Fruit fly (Drosophila melanogaster) whole organism, wandering third instar larva: ENCODE data around the gene Osi24.

Experiments
- Abd-B ChIP-seq: fragments of >200 bp; optimal IDR thresholded peaks from 2 replicates; lab custom pipeline; 2017; ENCODE audit warnings: missing biosample characterization, missing genetic modification characterization
- CG9705 ChIP-seq: fragments of 200-800 bp; sonication (Bioruptor generic); optimal IDR thresholded peaks from 2 replicates; lab custom pipeline; 2018; ENCODE audit warnings: missing biosample characterization, mild to moderate bottlenecking, missing genetic modification characterization
- CrebA ChIP-seq: fragments of 200-800 bp; sonication (Bioruptor generic); optimal IDR thresholded peaks from 2 replicates; lab custom pipeline; 2016; ENCODE audit warnings: missing biosample characterization, mild to moderate bottlenecking, missing genetic modification characterization, borderline replicate concordance
- Dfd ChIP-seq: fragments of >200 bp; optimal IDR thresholded peaks from 2 replicates; lab custom pipeline; 2017; ENCODE audit warnings: missing biosample characterization, missing genetic modification characterization
- Dif ChIP-seq: fragments of 200-275, 200-300 bp; sonication (Bioruptor generic); optimal IDR thresholded peaks from 2 replicates; lab custom pipeline; 2018; ENCODE audit warnings: missing biosample characterization, missing genetic modification characterization; ENCODE audit not compliant: partially characterized antibody
- GATAd ChIP-seq: sonication (Bioruptor generic); optimal IDR thresholded peaks from 2 replicates; lab custom pipeline; 2016; ENCODE audit warnings: missing biosample characterization, missing genetic modification characterization
- Hnf4 ChIP-seq: fragments of 200-800 bp; sonication (Bioruptor generic); optimal IDR thresholded peaks from 2 replicates; lab custom pipeline; 2016; ENCODE audit warnings: missing biosample characterization, mild to moderate bottlenecking, missing genetic modification characterization
- Hr78 ChIP-seq: fragments of >200 bp; optimal IDR thresholded peaks from 2 replicates; lab custom pipeline; 2017; ENCODE audit warnings: missing biosample characterization, missing genetic modification characterization
- Hr83 ChIP-seq: fragments of 200-300 bp; sonication (Bioruptor generic); optimal IDR thresholded peaks from 2 replicates; lab custom pipeline; 2016; ENCODE audit warnings: missing biosample characterization, mild to moderate bottlenecking, missing genetic modification characterization, moderate library complexity; ENCODE audit not compliant: poor library complexity, severe bottlenecking
- Jra ChIP-seq: sonication (Bioruptor generic); optimal IDR thresholded peaks from 2 replicates; lab custom pipeline; 2016; ENCODE audit warnings: missing biosample characterization, missing genetic modification characterization
- Mio ChIP-seq: sonication (Bioruptor generic); optimal IDR thresholded peaks from 2 replicates; lab custom pipeline; 2016; ENCODE audit warnings: missing biosample characterization, missing genetic modification characterization
- Myc ChIP-seq: fragments of >200 bp; optimal IDR thresholded peaks from 2 replicates; lab custom pipeline; 2017
- Rel ChIP-seq, 2 experiments: fragments of 200-800 bp; sonication (Bioruptor generic) in 1 of 2; optimal IDR thresholded peaks; 2 replicates in 1 of 2; 3 replicates in 1 of 2; lab custom pipeline; 2016 to 2019; ENCODE audit warnings: mild to moderate bottlenecking in 2 of 2, missing biosample characterization in 2 of 2, missing genetic modification characterization in 2 of 2, moderate library complexity in 1 of 2
- Sp1 ChIP-seq: fragments of 200-800 bp; sonication (Bioruptor generic); optimal IDR thresholded peaks from 3 replicates; lab custom pipeline; 2019; ENCODE audit warnings: missing biosample characterization, mild to moderate bottlenecking, missing genetic modification characterization, moderate library complexity
- Vsx2 ChIP-seq: fragments of 200-300, 225-300 bp; sonication (Bioruptor generic); optimal IDR thresholded peaks from 2 replicates; lab custom pipeline; 2018; ENCODE audit warnings: missing biosample characterization, missing genetic modification characterization; ENCODE audit not compliant: partially characterized antibody
- brk ChIP-seq: fragments of 200-800 bp; sonication (Bioruptor generic); optimal IDR thresholded peaks from 2 replicates; lab custom pipeline; 2016; ENCODE audit warnings: missing biosample characterization, mild to moderate bottlenecking, missing genetic modification characterization
- dl ChIP-seq, 2 experiments: fragments of 175-275, 200-275 bp in 1 of 2; fragments of 200-275 bp in 1 of 2; sonication (Bioruptor generic); optimal IDR thresholded peaks; lab custom pipeline; 2018; ENCODE audit warnings: mild to moderate bottlenecking in 2 of 2, missing biosample characterization in 2 of 2, missing genetic modification characterization in 2 of 2, moderate library complexity in 2 of 2; ENCODE audit not compliant: partially characterized antibody in 2 of 2, insufficient read depth in 1 of 2
- dmrt93B ChIP-seq: fragments of 200-800 bp; sonication (Bioruptor generic); optimal IDR thresholded peaks from 2 replicates; lab custom pipeline; 2018; ENCODE audit warnings: missing biosample characterization, mild to moderate bottlenecking, missing genetic modification characterization
- dsf ChIP-seq: sonication (Bioruptor generic); optimal IDR thresholded peaks from 2 replicates; lab custom pipeline; 2016; ENCODE audit warnings: missing biosample characterization, missing genetic modification characterization, borderline replicate concordance
- ey ChIP-seq: fragments of 200-800 bp; sonication (Bioruptor generic); optimal IDR thresholded peaks from 2 replicates; lab custom pipeline; 2016; ENCODE audit warnings: missing biosample characterization, missing genetic modification characterization
- foxo ChIP-seq, 2 experiments: fragments of 200-800 bp; sonication (Bioruptor generic); optimal IDR thresholded peaks; 2 replicates in 1 of 2; 3 replicates in 1 of 2; lab custom pipeline; 2016 to 2017; ENCODE audit warnings: missing biosample characterization in 2 of 2, missing genetic modification characterization in 2 of 2
- fru ChIP-seq: fragments of 200-800 bp; sonication (Bioruptor generic); optimal IDR thresholded peaks from 3 replicates; lab custom pipeline; 2016; ENCODE audit warnings: missing biosample characterization, mild to moderate bottlenecking, missing genetic modification characterization
- h ChIP-seq: fragments of 200-800 bp; sonication (Bioruptor generic); optimal IDR thresholded peaks from 3 replicates; lab custom pipeline; 2016; ENCODE audit warnings: missing biosample characterization, mild to moderate bottlenecking, missing genetic modification characterization
- lola ChIP-seq: fragments of >200 bp; optimal IDR thresholded peaks from 2 replicates; lab custom pipeline; 2017; ENCODE audit warnings: missing biosample characterization, missing genetic modification characterization
- psq ChIP-seq: fragments of 200-800 bp; sonication (Bioruptor generic); optimal IDR thresholded peaks from 3 replicates; lab custom pipeline; 2017; ENCODE audit warnings: missing biosample characterization, mild to moderate bottlenecking, missing genetic modification characterization, moderate library complexity
- rgr ChIP-seq: fragments of 200-800 bp; sonication (Bioruptor generic); optimal IDR thresholded peaks from 3 replicates; lab custom pipeline; 2016; ENCODE audit warnings: missing biosample characterization, mild to moderate bottlenecking, missing genetic modification characterization
- sage ChIP-seq: fragments of 200-800 bp; sonication (Bioruptor generic); optimal IDR thresholded peaks from 2 replicates; lab custom pipeline; 2016; ENCODE audit warnings: missing biosample characterization, mild to moderate bottlenecking, missing genetic modification characterization
- sv ChIP-seq: fragments of 200-800 bp; sonication (Bioruptor generic); optimal IDR thresholded peaks from 3 replicates; lab custom pipeline; 2016; ENCODE audit warnings: missing biosample characterization, missing genetic modification characterization
- usp ChIP-seq: fragments of >200 bp; optimal IDR thresholded peaks from 2 replicates; lab custom pipeline; 2017; ENCODE audit warnings: missing biosample characterization, missing genetic modification characterization
- woc ChIP-seq: sonication (Bioruptor generic); optimal IDR thresholded peaks from 2 replicates; lab custom pipeline; 2016; ENCODE audit warnings: missing biosample characterization, mild to moderate bottlenecking, missing genetic modification characterization

Osi24 gene

DNA sequence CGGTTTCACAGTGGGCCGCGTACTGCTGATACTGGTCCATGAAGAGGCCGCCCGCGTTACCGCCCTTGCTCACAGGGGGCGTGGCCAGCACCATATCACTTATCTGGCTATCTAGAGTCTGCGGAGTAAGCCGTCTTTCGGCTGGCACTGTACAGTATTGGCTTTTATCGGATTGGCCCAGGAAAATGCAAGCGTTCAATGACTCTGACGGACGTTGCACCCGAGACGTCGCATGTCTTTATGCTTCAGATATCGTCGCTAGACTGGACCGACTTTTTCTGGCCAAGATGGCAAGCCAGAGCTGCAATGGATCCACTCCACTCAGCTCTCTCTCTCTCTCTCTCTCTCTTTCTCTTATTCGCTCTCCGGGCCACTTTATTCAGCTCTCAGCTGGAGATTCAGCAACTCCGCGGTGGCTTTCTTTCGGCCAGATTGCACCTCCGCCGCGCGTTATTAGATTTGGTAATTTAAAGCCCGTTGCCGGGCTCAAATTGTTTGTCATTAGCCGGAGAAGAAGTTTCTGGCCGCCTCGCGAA lies 41.6 kb upstream of the Osi24 start, which contains the start of gene CG31559:
CG31559 (minus strand) TSS at position 273 of the 536 bp plus-strand sequence.
- TF ChIP-seq dsf: no peak
- TF ChIP-seq GATAd (GFP tag; lab: Kevin White, UChicago): no peak
- TF ChIP-seq Rel (GFP tag; optimal IDR thresholded peaks at IDR 0.05; lab: Kevin White, UChicago): no peak
- no peak for TF ChIP-seq Rel (tag; optimal IDR thresholded peaks at IDR 0.05; lab: Kevin White, UChicago)
- TF ChIP-seq Myc (lab: Kevin White, UChicago): no peak
- TF ChIP-seq Hnf4 (GFP tag; lab: Kevin White, UChicago): no peak
- peak; percentile 26 for TF ChIP-seq Vsx2 (GFP tag; lab: Kevin White, UChicago)
- peak; percentile 41 to 67 for TF ChIP-seq dl (GFP tag; optimal IDR thresholded peaks at IDR 0.05; lab: Kevin White, UChicago; ENCODE audit: insufficient read depth in 1 of 2, partially characterized antibody in 2 of 2)
- TF ChIP-seq Dif (GFP tag; lab: Kevin White, UChicago): peak; percentile 77
- no peak for TF ChIP-seq brk (GFP tag; lab: Kevin White, UChicago)
- TF ChIP-seq woc: no peak

DNA sequence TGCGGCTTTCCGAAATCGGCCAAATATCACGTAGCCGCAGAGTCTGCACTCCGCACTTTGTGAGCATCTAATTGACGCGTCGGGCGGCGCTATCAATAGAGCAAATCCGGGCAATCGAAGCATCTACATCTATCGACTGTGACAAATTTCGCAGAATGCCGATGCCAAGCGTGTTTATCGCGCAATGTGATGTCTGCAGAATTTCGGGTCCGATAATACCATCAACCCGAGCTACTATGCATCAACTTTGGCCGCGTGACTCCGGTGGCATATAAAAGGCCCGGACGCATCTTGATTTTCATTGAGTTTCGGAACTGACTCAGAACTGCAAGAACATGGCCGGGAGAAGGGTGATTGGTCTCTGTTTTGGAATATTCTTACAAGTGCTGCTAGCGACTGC lies 31.4 kb upstream of the Osi24 start, which contains the start of gene CG1077:
CG1077 (plus strand) TSS at position 301 of the 400 bp plus-strand sequence.
- TF ChIP-seq foxo (GFP tag; optimal IDR thresholded peaks at IDR 0.05; lab: Kevin White, UChicago) (no peak), fru (GFP tag; lab: Kevin White, UChicago) (no peak), CrebA (GFP tag; lab: Kevin White, UChicago) (no peak), dmrt93B (GFP tag; lab: Kevin White, UChicago) (no peak), GATAd (GFP tag; lab: Kevin White, UChicago) (no peak), Mio (GFP tag; lab: Kevin White, UChicago) (no peak), Hr83 (GFP tag; lab: Kevin White, UChicago) (no peak), dsf (no peak), woc (no peak), Abd-B (GFP tag; lab: Kevin White, UChicago) (no peak), Dfd (no peak), brk (GFP tag; lab: Kevin White, UChicago) (no peak), Dif (GFP tag; lab: Kevin White, UChicago) (no peak), Myc (lab: Kevin White, UChicago) (no peak), Vsx2 (GFP tag; lab: Kevin White, UChicago) (no peak), Rel (GFP tag; optimal IDR thresholded peaks at IDR 0.05; lab: Kevin White, UChicago) (no peak), Rel (tag; optimal IDR thresholded peaks at IDR 0.05; lab: Kevin White, UChicago) (no peak), psq (GFP tag; lab: Kevin White, UChicago) (no peak), sv (GFP tag; lab: Kevin White, UChicago) (no peak), Hr78 (GFP tag; lab: Kevin White, UChicago) (no peak)
- TF ChIP-seq, all 38 proteins: peak for 0

DNA sequence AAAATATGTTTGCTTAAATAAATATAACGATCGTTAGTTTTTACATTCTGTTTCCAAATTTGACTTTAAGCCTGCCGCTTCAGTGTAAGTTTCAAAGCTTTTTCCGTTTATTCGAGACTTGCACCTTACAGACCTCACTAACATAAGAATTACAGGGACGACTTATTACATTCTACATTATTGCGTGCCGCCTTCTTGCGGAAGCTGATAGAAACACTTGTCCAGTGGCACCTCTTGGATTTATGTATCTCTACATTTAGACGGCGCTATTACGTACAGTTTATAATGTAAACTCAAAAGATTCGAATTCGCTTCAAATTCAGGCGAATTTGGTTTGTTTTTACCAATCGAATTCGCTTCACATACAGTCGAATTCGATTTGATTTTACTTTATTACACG lies 27.9 kb upstream of the Osi24 start:
- peak; percentile 68 for TF ChIP-seq Myc (lab: Kevin White, UChicago)
- no peak for TF ChIP-seq GATAd (GFP tag; lab: Kevin White, UChicago)

DNA sequence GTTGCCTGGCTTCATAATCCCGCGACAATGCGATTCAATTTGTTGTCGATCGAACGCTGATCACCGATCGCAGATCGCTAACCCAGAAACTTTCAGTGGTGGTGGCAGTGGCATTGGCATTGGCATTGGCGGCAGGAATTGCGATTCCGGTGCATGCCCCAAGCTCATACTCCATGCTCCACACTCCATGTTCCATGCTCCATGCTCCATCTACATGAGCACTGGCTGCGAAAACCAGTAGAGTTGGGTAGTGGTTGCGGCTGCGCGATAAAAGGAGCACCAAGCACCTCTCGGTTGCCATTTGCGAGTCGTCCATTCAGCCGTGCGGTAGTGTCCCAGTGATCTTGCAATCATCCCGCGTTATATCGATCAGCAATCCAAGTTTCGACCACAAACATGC lies 25.4 kb upstream of the Osi24 start, which contains the start of gene Osi1:
Osi1 (plus strand) TSS at position 301 of the 400 bp plus-strand sequence.
- no peak for TF ChIP-seq lola (GFP tag; lab: Kevin White, UChicago)
- no peak for TF ChIP-seq Jra
- TF ChIP-seq CG9705 (GFP tag; lab: Kevin White, UChicago): no peak
- TF ChIP-seq ey (GFP tag; lab: Kevin White, UChicago): no peak
- no peak for TF ChIP-seq h (GFP tag; lab: Kevin White, UChicago)
- TF ChIP-seq Myc (lab: Kevin White, UChicago): no peak
- TF ChIP-seq Hr83 (GFP tag; lab: Kevin White, UChicago): no peak
- no peak for TF ChIP-seq usp (GFP tag; lab: Kevin White, UChicago)
- TF ChIP-seq Hnf4 (GFP tag; lab: Kevin White, UChicago): no peak
- no peak for TF ChIP-seq CrebA (GFP tag; lab: Kevin White, UChicago)

DNA sequence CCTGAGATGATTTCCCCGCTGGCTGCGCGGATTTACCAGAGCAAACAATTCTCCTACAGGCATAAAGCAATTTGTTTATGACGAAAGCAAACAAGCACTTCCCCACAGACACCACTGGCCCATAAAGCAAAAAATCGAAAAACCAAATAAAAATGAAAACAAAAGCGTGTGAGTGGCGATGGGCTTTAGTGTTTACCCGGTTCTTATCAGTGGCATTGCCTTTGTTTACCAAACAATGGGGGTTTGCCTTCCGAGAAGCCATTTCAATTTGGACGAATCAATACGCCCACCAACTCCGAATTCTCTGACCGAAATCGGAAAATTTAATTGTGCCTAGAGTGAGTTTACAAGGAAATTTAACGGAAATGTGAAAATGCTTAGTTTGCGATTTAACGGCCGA lies 16.1 kb upstream of the Osi24 start:
- TF ChIP-seq Hr78 (GFP tag; lab: Kevin White, UChicago): no peak
- TF ChIP-seq CrebA (GFP tag; lab: Kevin White, UChicago): no peak
- no peak for TF ChIP-seq lola (GFP tag; lab: Kevin White, UChicago)
- no peak for TF ChIP-seq sage (GFP tag; lab: Kevin White, UChicago)
- TF ChIP-seq dl (GFP tag; optimal IDR thresholded peaks at IDR 0.05; lab: Kevin White, UChicago; ENCODE audit: insufficient read depth in 1 of 2, partially characterized antibody in 2 of 2): no peak
- no peak for TF ChIP-seq sv (GFP tag; lab: Kevin White, UChicago)
- no peak for TF ChIP-seq Sp1 (GFP tag; lab: Kevin White, UChicago)
- no peak for TF ChIP-seq brk (GFP tag; lab: Kevin White, UChicago)
- TF ChIP-seq rgr: peak; percentile 1
- TF ChIP-seq dsf: no peak
- no peak for TF ChIP-seq Vsx2 (GFP tag; lab: Kevin White, UChicago)
- TF ChIP-seq Myc (lab: Kevin White, UChicago): no peak
- TF ChIP-seq CG9705 (GFP tag; lab: Kevin White, UChicago): no peak
- no peak for TF ChIP-seq fru (GFP tag; lab: Kevin White, UChicago)
- peak; percentile 1 for TF ChIP-seq Hr83 (GFP tag; lab: Kevin White, UChicago)
- TF ChIP-seq Hnf4 (GFP tag; lab: Kevin White, UChicago): no peak
- no peak for TF ChIP-seq ey (GFP tag; lab: Kevin White, UChicago)
- no peak for TF ChIP-seq usp (GFP tag; lab: Kevin White, UChicago)
- TF ChIP-seq Dfd: no peak
- peak; percentile 8 for TF ChIP-seq h (GFP tag; lab: Kevin White, UChicago)
